Fruit fly (Drosophila melanogaster): ENCODE data around the gene Met.

Gene Met

DNA sequence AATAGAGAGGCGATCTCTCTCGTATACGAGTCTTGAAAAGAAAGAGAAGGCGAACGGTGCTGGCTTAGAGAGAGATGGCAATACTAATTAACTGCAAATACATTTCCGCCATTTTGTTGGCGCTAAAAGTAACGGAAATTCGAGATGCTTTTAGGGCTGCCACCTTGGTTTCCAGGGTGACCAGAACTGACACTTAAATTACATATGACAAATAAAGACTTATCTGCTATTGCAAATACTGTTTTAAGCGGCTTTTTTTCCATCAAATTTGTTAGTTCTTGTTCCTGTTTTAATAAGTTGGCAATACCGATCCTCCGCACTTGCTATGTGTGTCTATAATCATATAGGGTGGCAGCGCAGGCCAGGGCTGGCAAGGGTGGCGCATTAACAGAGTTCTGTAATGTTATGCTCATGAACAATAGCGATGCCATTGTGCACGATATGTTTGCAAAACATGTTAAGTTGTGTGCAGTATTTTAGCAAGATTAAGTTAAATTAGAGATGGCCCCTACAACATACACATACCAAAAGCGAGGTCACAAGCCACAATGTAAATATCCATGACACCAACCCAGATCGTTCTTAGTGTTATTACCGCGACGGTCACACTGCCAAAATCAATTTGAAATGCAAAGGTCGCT is 35.6 kb upstream of the Met start, which contains the start of gene nod (continued):
- peak; percentile 27; the same call in 1 of the 3 replicates for TF ChIP-seq Optix (GFP tag; IDR thresholded peaks at IDR 0.05)
- TF ChIP-seq CG11398 (GFP tag; optimal IDR thresholded peaks at IDR 0.05) = peak; percentile 28
- peak; percentile 6 for TF ChIP-seq CG4707 (GFP tag; optimal IDR thresholded peaks at IDR 0.05)
- peak; percentile 69 for TF ChIP-seq CG17359 (tag; optimal IDR thresholded peaks at IDR 0.05)
- no peak for TF ChIP-seq h (optimal IDR thresholded peaks at IDR 0.05)
- peak; percentile 88 for TF ChIP-seq sens (GFP tag)
- TF ChIP-seq CG16863 (GFP tag; optimal IDR thresholded peaks at IDR 0.05) = peak; percentile 66
- TF ChIP-seq CG6683 (GFP tag; optimal IDR thresholded peaks at IDR 0.05) = no peak
- peak; percentile 26; the same call in 1 of the 2 replicates for TF ChIP-seq ssp (GFP tag; IDR thresholded peaks at IDR 0.05)
- no peak for TF ChIP-seq Asciz (GFP tag; optimal IDR thresholded peaks at IDR 0.05)
- TF ChIP-seq CG34224 (GFP tag; IDR thresholded peaks at IDR 0.05; ENCODE audit: partially characterized antibody) = peak; percentile 64
- TF ChIP-seq Ptx1 (GFP tag; IDR thresholded peaks at IDR 0.05) = peak; percentile 58
- TF ChIP-seq nerfin-2 (GFP tag; IDR thresholded peaks at IDR 0.05; ENCODE audit: partially characterized antibody) = no peak
- TF ChIP-seq Pdp1 (GFP tag; optimal IDR thresholded peaks at IDR 0.05) = peak; percentile 59 to 64
- peak; percentile 24 for TF ChIP-seq D19A (tag; optimal IDR thresholded peaks at IDR 0.05)
- TF ChIP-seq CG30020 (tag; optimal IDR thresholded peaks at IDR 0.05) = peak; percentile 10
- TF ChIP-seq tup (GFP tag; optimal IDR thresholded peaks at IDR 0.05) = no peak
- TF ChIP-seq CG31388 (GFP tag; optimal IDR thresholded peaks at IDR 0.05) = peak; percentile 15
- peak; percentile 32 for TF ChIP-seq CG12071 (GFP tag; optimal IDR thresholded peaks at IDR 0.05)
- TF ChIP-seq corto (GFP tag; optimal IDR thresholded peaks at IDR 0.05) = no peak
- peak; percentile 92 for TF ChIP-seq Lhr (GFP tag; optimal IDR thresholded peaks at IDR 0.05)
- TF ChIP-seq CHES-1-like (GFP tag; optimal IDR thresholded peaks at IDR 0.05) = peak; percentile 51
- peak; percentile 60 for TF ChIP-seq org-1 (GFP tag; optimal IDR thresholded peaks at IDR 0.05)
- no peak for TF ChIP-seq pfk (GFP tag; optimal IDR thresholded peaks at IDR 0.05)
- TF ChIP-seq CG11085 (GFP tag; IDR thresholded peaks at IDR 0.05) = no peak
- TF ChIP-seq CG6175 (GFP tag; IDR thresholded peaks at IDR 0.05) = no peak
- TF ChIP-seq Fer1 (GFP tag; optimal IDR thresholded peaks at IDR 0.05) = peak; percentile 76
- no peak for TF ChIP-seq aop (GFP tag; IDR thresholded peaks at IDR 0.05)
- peak; percentile 85 for TF ChIP-seq MBD-R2 (GFP tag; IDR thresholded peaks at IDR 0.05)
- TF ChIP-seq Lpt (GFP tag; optimal IDR thresholded peaks at IDR 0.05) = no peak
- TF ChIP-seq kay (GFP tag; optimal IDR thresholded peaks at IDR 0.05) = peak; percentile 2
- TF ChIP-seq CG12391 (tag; optimal IDR thresholded peaks at IDR 0.05) = peak; percentile 63
- TF ChIP-seq Sry-δ (GFP tag; optimal IDR thresholded peaks at IDR 0.05) = peak; percentile 97
- 0 out of 3 replicates have a peak, but pooled peaks have one; percentile 38 for TF ChIP-seq CG7963 (GFP tag; IDR thresholded peaks at IDR 0.05; ENCODE audit: partially characterized antibody)
- no peak for TF ChIP-seq CG1024 (GFP tag; IDR thresholded peaks at IDR 0.05)
- TF ChIP-seq CG15269 (tag; optimal IDR thresholded peaks at IDR 0.05) = peak; percentile 55
- peak; percentile 49 for TF ChIP-seq CG34376 (GFP tag; optimal IDR thresholded peaks at IDR 0.05)
- no peak for TF ChIP-seq CG7271 (tag; optimal IDR thresholded peaks at IDR 0.05)
- TF ChIP-seq cato (GFP tag; optimal IDR thresholded peaks at IDR 0.05; ENCODE audit: borderline replicate concordance) = peak; percentile 54
- no peak for TF ChIP-seq CG6654 (GFP tag; optimal IDR thresholded peaks at IDR 0.05)
- TF ChIP-seq lov (optimal IDR thresholded peaks at IDR 0.05) = no peak
- no peak for TF ChIP-seq lov (GFP tag; IDR thresholded peaks at IDR 0.05)
- TF ChIP-seq CG2116 (GFP tag; optimal IDR thresholded peaks at IDR 0.05) = peak; percentile 69
- TF ChIP-seq Fer2 (tag; optimal IDR thresholded peaks at IDR 0.05) = no peak
- TF ChIP-seq gcm2 (GFP tag; optimal IDR thresholded peaks at IDR 0.05) = peak; percentile 46
- TF ChIP-seq inv (GFP tag; IDR thresholded peaks at IDR 0.05; ENCODE audit: partially characterized antibody) = peak; percentile 50; the same call in 1 of the 2 replicates
- TF ChIP-seq PHDP (tag; optimal IDR thresholded peaks at IDR 0.05) = peak; percentile 59
- peak; percentile 53; the same call in 1 of the 2 replicates for TF ChIP-seq CG31441 (GFP tag; IDR thresholded peaks at IDR 0.05)
- TF ChIP-seq Nf-YB (GFP tag; optimal IDR thresholded peaks at IDR 0.05) = peak; percentile 3
- peak; percentile 47; the same call in 1 of the 3 replicates for TF ChIP-seq CG11560 (tag; IDR thresholded peaks at IDR 0.05)
